Worm (Caenorhabditis elegans) whole organism, L4 larva: ENCODE measurements around the gene C25A8.1.

Source experiments
- F26F4.8 ChIP-seq: fragments of 200-800 bp; sonication (Bioruptor generic); conservative IDR thresholded peaks from 2 replicates; pipeline ENCODE4 v1.3.6; 2022; ENCODE audit warnings: missing genetic modification characterization, missing compliant biosample characterization
- R02D3.7 ChIP-seq: fragments of 150-350 bp; sonication (generic microtip); optimal IDR thresholded peaks from 3 replicates; lab custom pipeline; 2014; ENCODE audit warnings: missing biosample characterization, missing genetic modification characterization
- T20F7.1 ChIP-seq: fragments of 200-800 bp; sonication (Bioruptor generic); optimal IDR thresholded peaks from 2 replicates; lab custom pipeline; 2018; ENCODE audit warnings: mild to moderate bottlenecking, missing genetic modification characterization, missing compliant biosample characterization
- Y48G9A.11 ChIP-seq: fragments of 200-800 bp; sonication (Bioruptor generic); IDR thresholded peaks from 2 replicates; pipeline ENCODE4 v1.3.6; 2022; ENCODE audit warnings: missing genetic modification reagents, missing genetic modification characterization, missing compliant biosample characterization
- Y5F2A.4 ChIP-seq: fragments of 200-800 bp; sonication (Bioruptor generic); optimal IDR thresholded peaks from 2 replicates; lab custom pipeline; 2018; ENCODE audit warnings: mild to moderate bottlenecking, missing genetic modification characterization, missing compliant biosample characterization
- ZK337.2 ChIP-seq: fragments of 200-800 bp; sonication (Bioruptor generic); IDR thresholded peaks from 2 replicates; pipeline ENCODE4 v1.3.6; 2022; ENCODE audit warnings: missing genetic modification reagents, missing genetic modification characterization, missing compliant biosample characterization
- aha-1 ChIP-seq: fragments of 150-350 bp; peaks from one replicate; lab custom pipeline; 2014; ENCODE audit warnings: missing biosample characterization, missing genetic modification characterization
- ceh-20 ChIP-seq: fragments of 200-800 bp; sonication (Bioruptor generic); IDR thresholded peaks from 2 replicates; pipeline ENCODE4 v1.3.6; 2022; ENCODE audit warnings: missing genetic modification reagents, missing genetic modification characterization, missing compliant biosample characterization
- ceh-44 ChIP-seq: fragments of 200-800 bp; sonication (Bioruptor generic); IDR thresholded peaks from 2 replicates; pipeline ENCODE4 v1.3.6; 2022; ENCODE audit warnings: missing genetic modification reagents, missing genetic modification characterization, missing compliant biosample characterization
- ceh-62 ChIP-seq: sonication (generic microtip); optimal IDR thresholded peaks from 2 replicates; lab custom pipeline; 2017; ENCODE audit warnings: missing biosample characterization, missing genetic modification characterization
- ctbp-1 ChIP-seq: fragments of 200-800 bp; sonication (Bioruptor generic); IDR thresholded peaks from 2 replicates; pipeline ENCODE4 v1.3.6; 2022; ENCODE audit warnings: missing genetic modification reagents, missing genetic modification characterization, missing compliant biosample characterization
- daf-16 ChIP-seq, 3 experiments: sonication (generic microtip); optimal IDR thresholded peaks; 2 replicates each; lab custom pipeline; 2016 to 2017; ENCODE audit warnings: missing genetic modification characterization in 3 of 3, missing genetic modification reagents in 3 of 3, mild to moderate bottlenecking in 2 of 3, missing compliant biosample characterization in 2 of 3, missing biosample characterization in 1 of 3, moderate library complexity in 1 of 3
- daf-19 ChIP-seq: fragments of 200-800 bp; sonication (Bioruptor generic); conservative IDR thresholded peaks from 2 replicates; pipeline ENCODE4 v1.3.6; 2022; ENCODE audit warnings: missing genetic modification characterization, missing compliant biosample characterization
- dmd-6 ChIP-seq: fragments of 200-800 bp; sonication (Bioruptor generic); IDR thresholded peaks from 2 replicates; pipeline ENCODE4 v1.3.6; 2022; ENCODE audit warnings: missing genetic modification reagents, missing genetic modification characterization, missing compliant biosample characterization
- dpl-1 ChIP-seq: fragments of 150-350 bp; optimal IDR thresholded peaks from 2 replicates; lab custom pipeline; 2014; ENCODE audit warnings: missing biosample characterization, missing genetic modification reagents, missing genetic modification characterization
- dve-1 ChIP-seq: sonication (generic microtip); optimal IDR thresholded peaks from 2 replicates; lab custom pipeline; 2017; ENCODE audit warnings: antibody characterized with exemption, mild to moderate bottlenecking, missing genetic modification characterization, missing compliant biosample characterization; ENCODE audit not compliant: insufficient read depth
- egl-43 ChIP-seq: fragments of 200-800 bp; sonication (Bioruptor generic); IDR thresholded peaks from 2 replicates; pipeline ENCODE4 v1.3.6; 2022; ENCODE audit warnings: missing genetic modification reagents, missing genetic modification characterization, missing compliant biosample characterization
- fos-1 ChIP-seq: fragments of 150-350 bp; optimal IDR thresholded peaks from 2 replicates; lab custom pipeline; 2014; ENCODE audit warnings: missing biosample characterization, missing genetic modification characterization
- gei-8 ChIP-seq: fragments of 200-800 bp; sonication (Bioruptor generic); optimal IDR thresholded peaks from 2 replicates; lab custom pipeline; 2018; ENCODE audit warnings: mild to moderate bottlenecking, missing genetic modification characterization, missing compliant biosample characterization
- hlh-11 ChIP-seq: fragments of 200-800 bp; sonication (Bioruptor generic); optimal IDR thresholded peaks from 2 replicates; lab custom pipeline; 2018; ENCODE audit warnings: mild to moderate bottlenecking, missing genetic modification characterization, missing compliant biosample characterization
- hlh-30 ChIP-seq: sonication (generic microtip); optimal IDR thresholded peaks from 2 replicates; lab custom pipeline; 2017; ENCODE audit warnings: antibody characterized with exemption, mild to moderate bottlenecking, missing genetic modification characterization, missing compliant biosample characterization; ENCODE audit not compliant: insufficient read depth
- lsy-2 ChIP-seq, 2 experiments: fragments of 150-350 bp in 1 of 2; sonication (generic microtip) in 1 of 2; optimal IDR thresholded peaks; 2 replicates each; lab custom pipeline; 2014 to 2017; ENCODE audit warnings: missing biosample characterization in 2 of 2, missing genetic modification characterization in 2 of 2
- madf-5 ChIP-seq, 2 experiments: fragments of 200-800 bp; sonication (Bioruptor generic); IDR thresholded peaks; 2 replicates each; pipeline ENCODE4 v1.3.6; 2022; ENCODE audit warnings: missing compliant biosample characterization in 2 of 2, missing genetic modification characterization in 2 of 2
- mdt-29 ChIP-seq: fragments of 200-800 bp; sonication (Bioruptor generic); IDR thresholded peaks from 2 replicates; pipeline ENCODE4 v1.3.6; 2022; ENCODE audit warnings: missing genetic modification reagents, missing genetic modification characterization, missing compliant biosample characterization
- nhr-237 ChIP-seq: sonication (generic microtip); optimal IDR thresholded peaks from 2 replicates; lab custom pipeline; 2017; ENCODE audit warnings: missing biosample characterization, missing genetic modification characterization
- nhr-25 ChIP-seq: sonication (generic microtip); optimal IDR thresholded peaks from 2 replicates; lab custom pipeline; 2017; ENCODE audit warnings: missing genetic modification characterization, mild to moderate bottlenecking, missing compliant biosample characterization, antibody characterized with exemption, moderate library complexity, borderline replicate concordance; ENCODE audit not compliant: insufficient read depth
- nhr-28 ChIP-seq: fragments of 150-350 bp; optimal IDR thresholded peaks from 2 replicates; lab custom pipeline; 2014; ENCODE audit warnings: missing biosample characterization, missing genetic modification characterization
- nhr-41 ChIP-seq: fragments of 200-800 bp; sonication (Bioruptor generic); IDR thresholded peaks from 2 replicates; pipeline ENCODE4 v1.3.6; 2022; ENCODE audit warnings: missing genetic modification reagents, missing genetic modification characterization, missing compliant biosample characterization
- nhr-48 ChIP-seq: sonication (generic microtip); optimal IDR thresholded peaks from 2 replicates; lab custom pipeline; 2016; ENCODE audit warnings: mild to moderate bottlenecking, missing genetic modification characterization, missing compliant biosample characterization
- nhr-6 ChIP-seq: fragments of 150-350 bp; optimal IDR thresholded peaks from 2 replicates; lab custom pipeline; 2014; ENCODE audit warnings: missing biosample characterization, missing genetic modification characterization
- nhr-77 ChIP-seq: fragments of 150-350 bp; optimal IDR thresholded peaks from 2 replicates; lab custom pipeline; 2014; ENCODE audit warnings: missing biosample characterization, missing genetic modification characterization
- pqm-1 ChIP-seq: sonication (generic microtip); optimal IDR thresholded peaks from 2 replicates; lab custom pipeline; 2017; ENCODE audit warnings: missing biosample characterization, missing genetic modification characterization
- sdz-12 ChIP-seq: fragments of 200-800 bp; sonication (Bioruptor generic); optimal IDR thresholded peaks from 2 replicates; lab custom pipeline; 2018; ENCODE audit warnings: mild to moderate bottlenecking, missing genetic modification characterization, missing compliant biosample characterization
- unc-130 ChIP-seq: sonication (generic microtip); optimal IDR thresholded peaks from 2 replicates; lab custom pipeline; 2016; ENCODE audit warnings: missing genetic modification reagents, missing genetic modification characterization, missing compliant biosample characterization
- unc-39 ChIP-seq: sonication (generic microtip); optimal IDR thresholded peaks from 2 replicates; lab custom pipeline; 2017; ENCODE audit warnings: missing biosample characterization, missing genetic modification characterization
- unc-62 ChIP-seq, 3 experiments: fragments of 150-350 bp in 1 of 3; sonication (generic microtip); optimal IDR thresholded peaks in 2 of 3; peaks in 1 of 3; 1 replicate in 1 of 3; 2 replicates in 2 of 3; lab custom pipeline; 2014 to 2017; ENCODE audit warnings: missing biosample characterization in 3 of 3, missing genetic modification characterization in 3 of 3, missing genetic modification reagents in 3 of 3, missing genotype in 1 of 3
- zfp-3 ChIP-seq: fragments of 200-800 bp; sonication (Bioruptor generic); conservative IDR thresholded peaks from 2 replicates; pipeline ENCODE4 v1.3.6; 2022; ENCODE audit warnings: missing genetic modification reagents, missing genetic modification characterization, missing compliant biosample characterization
- zip-11 ChIP-seq: fragments of 200-800 bp; sonication (Bioruptor generic); IDR thresholded peaks from 2 replicates; pipeline ENCODE4 v1.3.6; 2022; ENCODE audit warnings: missing genetic modification characterization, missing compliant biosample characterization
- zip-2 ChIP-seq: fragments of 150-350 bp; optimal IDR thresholded peaks from 2 replicates; lab custom pipeline; 2014; ENCODE audit warnings: missing biosample characterization, missing genetic modification characterization

C25A8.1 gene

DNA sequence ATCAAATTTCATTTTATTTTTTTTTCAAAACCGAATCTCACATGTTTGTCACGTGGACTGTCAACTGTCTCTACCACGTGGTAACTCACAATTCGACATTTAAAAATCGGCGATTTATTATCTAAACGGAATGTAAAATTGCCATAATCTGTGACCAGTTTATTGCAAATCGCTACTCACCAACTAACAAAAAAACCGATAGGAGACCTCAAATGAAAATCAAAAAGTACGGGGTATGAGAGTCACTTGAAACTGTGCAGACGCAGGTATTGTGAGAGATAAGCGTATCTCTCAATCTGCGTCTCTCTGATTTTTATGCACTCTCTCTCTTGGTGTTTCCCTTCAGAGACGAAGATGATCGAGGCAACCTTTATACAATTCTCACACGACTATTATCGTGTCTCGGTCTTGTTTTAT is 36.8 kb downstream of the C25A8.1 start (continued):
- TF ChIP-seq dpl-1 (peak; percentile 28), nhr-41 (GFP tag; lab: Robert Waterston, UW) (no peak), unc-130 (no peak), nhr-237 (tag; lab: Kevin White, UChicago) (no peak), unc-39 (no peak), nhr-25 (peak; percentile 63), pqm-1 (tag; lab: Kevin White, UChicago) (peak; percentile 92), daf-19 (no peak), T20F7.1 (peak; percentile 36), ceh-44 (no peak), nhr-48 (tag; lab: Kevin White, UChicago) (peak; percentile 88), sdz-12 (GFP tag; lab: Kevin White, UChicago) (no peak), zip-11 (GFP tag; lab: Robert Waterston, UW) (no peak), gei-8 (peak; percentile 85), hlh-30 (peak; percentile 92)

DNA sequence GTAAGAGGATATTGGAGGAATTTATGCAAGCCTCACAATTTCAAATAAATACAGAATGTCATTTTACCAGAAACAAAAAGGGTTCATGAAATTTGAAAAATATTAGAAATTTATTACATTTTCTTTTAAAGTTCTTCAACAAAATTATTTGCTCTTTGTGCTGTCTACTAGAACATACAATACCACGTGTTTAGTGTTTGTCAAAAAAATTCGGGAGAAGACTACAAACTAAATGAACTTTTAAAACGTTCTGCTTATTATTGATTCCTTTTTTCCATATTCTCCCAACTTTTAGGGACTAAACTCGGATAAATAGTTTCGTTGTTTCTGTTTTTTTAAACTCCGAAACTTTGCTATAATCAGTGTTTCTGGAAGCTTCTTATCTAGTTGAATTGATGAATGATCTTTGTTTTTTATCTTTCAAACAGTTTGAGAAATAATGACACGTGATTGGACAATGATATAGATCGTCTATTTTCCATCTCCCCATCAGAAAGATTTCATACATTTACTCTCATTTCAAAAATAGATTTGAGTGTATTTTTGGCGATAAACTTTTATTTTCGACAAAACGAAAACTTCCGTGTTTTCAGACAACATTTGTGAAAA is 37.8 kb downstream of the C25A8.1 start:
- TF ChIP-seq ceh-20 (GFP tag; lab: Robert Waterston, UW) (no peak), hlh-30 (peak; percentile 34), lsy-2 (tag; optimal IDR thresholded peaks at IDR 0.05; lab: Kevin White, UChicago) (no peak), ctbp-1 (GFP tag; lab: Robert Waterston, UW) (no peak), nhr-48 (tag; lab: Kevin White, UChicago) (peak; percentile 15), R02D3.7 (tag; lab: Kevin White, UChicago) (no peak), F26F4.8 (GFP tag; lab: Robert Waterston, UW) (no peak), hlh-11 (peak; percentile 66), fos-1 (tag; lab: Kevin White, UChicago) (no peak), Y5F2A.4 (GFP tag; lab: Kevin White, UChicago) (no peak), mdt-29 (GFP tag; lab: Robert Waterston, UW) (peak; percentile 71; the same call in 1 of the 2 replicates), dve-1 (tag; lab: Kevin White, UChicago) (peak; percentile 87), madf-5 (GFP tag; IDR thresholded peaks at IDR 0.05; lab: Robert Waterston, UW) (no peak), daf-16 (GFP tag; optimal IDR thresholded peaks at IDR 0.05; lab: Kevin White, UChicago) (no peak), daf-16 (tag; optimal IDR thresholded peaks at IDR 0.05; lab: Kevin White, UChicago) (peak; percentile 71), ZK337.2 (GFP tag; lab: Robert Waterston, UW) (no peak), nhr-28 (tag; lab: Kevin White, UChicago) (peak; percentile 25), aha-1 (tag; lab: Kevin White, UChicago) (peak; percentile 54), zfp-3 (GFP tag; lab: Robert Waterston, UW) (0 out of 2 replicates have a peak, but pooled peaks have one; percentile 20), egl-43 (GFP tag; lab: Robert Waterston, UW) (no peak), nhr-77 (tag; lab: Kevin White, UChicago) (peak; percentile 30), dmd-6 (GFP tag; lab: Robert Waterston, UW) (peak; percentile 49), nhr-6 (no peak), unc-62 (GFP tag; optimal IDR thresholded peaks at IDR 0.05 in 1 of 2; lab: Kevin White, UChicago) (peak in 1 of 2 experiments; percentile 33), unc-62 (tag; optimal IDR thresholded peaks at IDR 0.05; lab: Kevin White, UChicago) (no peak), zip-2 (tag; lab: Kevin White, UChicago) (no peak), sdz-12 (GFP tag; lab: Kevin White, UChicago) (no peak), ceh-44 (no peak), ceh-62 (tag; lab: Kevin White, UChicago) (no peak), Y48G9A.11 (no peak)
